Worm (Caenorhabditis elegans) whole organism, L2 larva: Measurements from ENCODE around the gene K04C2.7.

Source experiments
- F13H6.1 ChIP-seq: sonication (generic microtip); optimal IDR thresholded peaks from 2 replicates; lab custom pipeline; 2016; ENCODE audit warnings: missing genetic modification characterization, missing compliant biosample characterization
- ama-1 ChIP-seq: fragments of 150-350 bp; optimal IDR thresholded peaks from 2 replicates; lab custom pipeline; 2018; ENCODE audit warnings: inconsistent platforms
- blmp-1 ChIP-seq: sonication (generic microtip); optimal IDR thresholded peaks from 2 replicates; lab custom pipeline; 2017; ENCODE audit warnings: missing genetic modification characterization, mild to moderate bottlenecking, missing compliant biosample characterization, antibody characterized with exemption, moderate library complexity; ENCODE audit not compliant: insufficient read depth
- lin-13 ChIP-seq: fragments of 150-350 bp; optimal IDR thresholded peaks from 2 replicates; lab custom pipeline; 2014; ENCODE audit warnings: missing biosample characterization, missing genetic modification reagents, missing genetic modification characterization
- lin-39 ChIP-seq: fragments of 150-350 bp; optimal IDR thresholded peaks from 2 replicates; lab custom pipeline; 2014; ENCODE audit warnings: missing biosample characterization, missing genetic modification reagents, missing genetic modification characterization
- mbf-1 ChIP-seq: sonication (generic microtip); optimal IDR thresholded peaks from 2 replicates; lab custom pipeline; 2017; ENCODE audit warnings: missing biosample characterization, missing genetic modification characterization
- nhr-21 ChIP-seq: fragments of 150-350 bp; optimal IDR thresholded peaks from 2 replicates; lab custom pipeline; 2014; ENCODE audit warnings: missing biosample characterization, missing genetic modification characterization
- sem-4 ChIP-seq: fragments of 150-350 bp; optimal IDR thresholded peaks from 2 replicates; lab custom pipeline; 2014; ENCODE audit warnings: missing biosample characterization, missing genetic modification reagents, missing genetic modification characterization
- snpc-4 ChIP-seq: fragments of 150-350 bp; optimal IDR thresholded peaks from 2 replicates; lab custom pipeline; 2014; ENCODE audit warnings: missing biosample characterization, missing genetic modification characterization
- unc-39 ChIP-seq: fragments of 150-350 bp; optimal IDR thresholded peaks from 2 replicates; lab custom pipeline; 2014; ENCODE audit warnings: missing biosample characterization, missing genetic modification characterization
- zag-1 ChIP-seq: fragments of 150-350 bp; optimal IDR thresholded peaks from 2 replicates; lab custom pipeline; 2014; ENCODE audit warnings: missing biosample characterization, missing genetic modification characterization
- ztf-11 ChIP-seq: sonication (generic microtip); optimal IDR thresholded peaks from 2 replicates; lab custom pipeline; 2017; ENCODE audit warnings: missing biosample characterization, missing genetic modification characterization
- ztf-4 ChIP-seq: fragments of 150-350 bp; optimal IDR thresholded peaks from 2 replicates; lab custom pipeline; 2014; ENCODE audit warnings: missing biosample characterization, missing genetic modification characterization

DNA sequence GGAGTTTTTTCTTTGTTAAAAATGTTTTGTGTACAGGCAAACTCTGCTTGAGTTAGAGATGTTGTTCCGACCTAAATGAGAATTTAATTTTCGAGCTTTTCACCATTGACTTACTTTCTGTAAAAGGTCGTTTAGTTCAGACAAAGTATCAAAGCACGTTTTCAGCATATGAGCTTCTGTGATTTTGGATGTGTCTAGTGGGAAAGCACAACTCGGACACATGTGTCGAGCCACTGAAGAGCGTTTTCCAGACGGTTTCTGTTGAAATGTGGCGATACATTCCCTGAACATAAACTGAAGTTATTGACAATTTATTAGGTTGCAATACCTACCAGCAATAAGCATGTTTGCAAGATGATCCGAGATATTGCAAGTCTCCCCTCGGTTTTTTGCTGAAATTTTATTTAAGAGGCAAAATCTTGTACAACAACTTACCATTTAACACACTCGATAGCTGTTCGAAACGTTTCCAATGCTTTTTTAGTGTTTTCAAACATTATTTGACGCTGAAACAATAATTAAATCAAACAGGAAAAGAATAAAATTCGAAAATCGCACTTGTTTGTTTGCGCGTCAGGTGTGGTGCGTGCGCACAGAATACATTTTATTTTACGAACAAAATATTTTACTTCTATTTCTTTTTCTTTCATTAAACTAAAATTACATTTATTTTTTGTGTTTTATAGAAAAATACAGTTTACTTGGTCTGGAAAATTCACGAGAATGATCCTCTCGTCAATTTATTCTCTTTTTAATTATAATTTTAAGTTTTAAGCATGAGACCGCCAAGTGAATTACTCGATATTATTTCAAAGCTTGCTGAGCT lies 8.3 kb downstream of the K04C2.7 start, which contains the start of the genes brd-1 and K04C2.2:
- TF ChIP-seq lin-13 (GFP tag; lab: Kevin White, UChicago) (no peak), unc-39 (no peak), nhr-21 (tag; lab: Kevin White, UChicago) (no peak), ztf-4 (tag; lab: Kevin White, UChicago) (no peak), snpc-4 (no peak), zag-1 (tag; lab: Kevin White, UChicago) (no peak), blmp-1 (tag; lab: Kevin White, UChicago) (no peak), lin-39 (tag; lab: Kevin White, UChicago) (no peak), ama-1 (no peak), ztf-11 (tag; lab: Kevin White, UChicago) (no peak), mbf-1 (tag; lab: Kevin White, UChicago) (no peak), F13H6.1 (no peak), sem-4 (no peak)
